Worm (Caenorhabditis elegans) whole organism, L3 larva: ENCODE measurements around the gene srd-17.

Experiments used
- ZK546.5 ChIP-seq: sonication (generic microtip); optimal IDR thresholded peaks from 2 replicates; lab custom pipeline; 2017; ENCODE audit warnings: missing biosample characterization, missing genetic modification characterization
- ceh-82 ChIP-seq: fragments of 150-350 bp; optimal IDR thresholded peaks from 2 replicates; lab custom pipeline; 2014; ENCODE audit warnings: missing biosample characterization, missing genetic modification characterization
- elt-2 ChIP-seq: sonication (generic microtip); optimal IDR thresholded peaks from 2 replicates; lab custom pipeline; 2016; ENCODE audit warnings: missing genetic modification reagents, mild to moderate bottlenecking, missing genetic modification characterization, missing compliant biosample characterization
- fkh-10 ChIP-seq: sonication (generic microtip); optimal IDR thresholded peaks from 2 replicates; lab custom pipeline; 2017; ENCODE audit warnings: missing biosample characterization, missing genetic modification reagents, missing genetic modification characterization
- fkh-2 ChIP-seq: fragments of 150-350 bp; optimal IDR thresholded peaks from 2 replicates; lab custom pipeline; 2014; ENCODE audit warnings: missing biosample characterization, missing genetic modification reagents, missing genetic modification characterization
- fos-1 ChIP-seq: fragments of 150-350 bp; optimal IDR thresholded peaks from 2 replicates; lab custom pipeline; 2014; ENCODE audit warnings: missing biosample characterization, missing genetic modification characterization
- nfya-1 ChIP-seq: sonication (generic microtip); optimal IDR thresholded peaks from 2 replicates; lab custom pipeline; 2017; ENCODE audit warnings: missing genetic modification characterization, mild to moderate bottlenecking, missing compliant biosample characterization, antibody characterized with exemption, moderate library complexity; ENCODE audit not compliant: insufficient read depth
- nhr-237 ChIP-seq: fragments of 150-350 bp; optimal IDR thresholded peaks from 2 replicates; lab custom pipeline; 2014; ENCODE audit warnings: missing biosample characterization, missing genetic modification characterization
- nhr-28 ChIP-seq: fragments of 150-350 bp; optimal IDR thresholded peaks from 2 replicates; lab custom pipeline; 2014; ENCODE audit warnings: missing biosample characterization, missing genetic modification characterization
- pha-4 ChIP-seq: fragments of 150-350 bp; optimal IDR thresholded peaks from 2 replicates; lab custom pipeline; 2014; ENCODE audit warnings: missing biosample characterization, missing genetic modification reagents, missing genetic modification characterization
- skn-1 ChIP-seq: fragments of 150-350 bp; optimal IDR thresholded peaks from 2 replicates; lab custom pipeline; 2014; ENCODE audit warnings: missing biosample characterization, missing genetic modification characterization
- snpc-4 ChIP-seq: fragments of 150-350 bp; optimal IDR thresholded peaks from 2 replicates; lab custom pipeline; 2014; ENCODE audit warnings: missing biosample characterization, missing genetic modification characterization
- tbx-2 ChIP-seq: sonication (generic microtip); optimal IDR thresholded peaks from 2 replicates; lab custom pipeline; 2016; ENCODE audit warnings: mild to moderate bottlenecking, missing genetic modification characterization, missing compliant biosample characterization

ce11 chrV:13428660-13429059, 3.9 kb downstream of the srd-17 start, which contains the start of gene srd-19:
- TF ChIP-seq elt-2 (tag; lab: Kevin White, UChicago) (no peak), nhr-237 (no peak), skn-1 (no peak), ZK546.5 (tag; lab: Kevin White, UChicago) (no peak), pha-4 (no peak), tbx-2 (tag; lab: Kevin White, UChicago) (no peak), snpc-4 (tag; lab: Kevin White, UChicago) (no peak), fkh-10 (GFP tag; lab: Kevin White, UChicago) (no peak), nfya-1 (tag; lab: Kevin White, UChicago) (no peak), fkh-2 (tag; lab: Kevin White, UChicago) (no peak), nhr-28 (no peak), fos-1 (no peak), ceh-82 (tag; lab: Kevin White, UChicago) (no peak)
